Worm (Caenorhabditis elegans) whole organism, L1 larva: ENCODE measurements around the gene ZK105.11.

ENCODE experiments used
- aha-1 ChIP-seq: fragments of 150-350 bp; optimal IDR thresholded peaks from 2 replicates; lab custom pipeline; 2014; ENCODE audit warnings: missing biosample characterization, missing genetic modification characterization
- ama-1 ChIP-seq: fragments of 150-350 bp; optimal IDR thresholded peaks from 2 replicates; lab custom pipeline; 2014
- blmp-1 ChIP-seq: fragments of 150-350 bp; optimal IDR thresholded peaks from 2 replicates; lab custom pipeline; 2014; ENCODE audit warnings: missing biosample characterization, missing genetic modification characterization
- ceh-82 ChIP-seq, 3 experiments: fragments of 150-350 bp in 1 of 3; sonication (generic microtip) in 2 of 3; optimal IDR thresholded peaks; 2 replicates each; lab custom pipeline; 2014 to 2017; ENCODE audit warnings: missing biosample characterization in 3 of 3, missing genetic modification characterization in 3 of 3
- ceh-88 ChIP-seq: fragments of 200-800 bp; sonication (Bioruptor generic); IDR thresholded peaks from 2 replicates; pipeline ENCODE4 v1.3.6; 2022; ENCODE audit warnings: missing genetic modification characterization, missing compliant biosample characterization
- ceh-90 ChIP-seq: sonication (generic microtip); optimal IDR thresholded peaks from 2 replicates; lab custom pipeline; 2016; ENCODE audit warnings: missing genetic modification characterization, missing compliant biosample characterization
- ces-1 ChIP-seq: fragments of 150-350 bp; optimal IDR thresholded peaks from 2 replicates; lab custom pipeline; 2014; ENCODE audit warnings: missing biosample characterization, missing genetic modification reagents, missing genetic modification characterization
- dsc-1 ChIP-seq: sonication (generic microtip); optimal IDR thresholded peaks from 2 replicates; lab custom pipeline; 2016; ENCODE audit warnings: mild to moderate bottlenecking, missing genetic modification characterization, missing compliant biosample characterization
- efl-1 ChIP-seq, 4 experiments: fragments of 150-350 bp; optimal IDR thresholded peaks in 3 of 4; peaks in 1 of 4; 1 replicate in 1 of 4; 2 replicates in 3 of 4; lab custom pipeline; 2014; ENCODE audit warnings: missing biosample characterization in 2 of 4, missing genetic modification characterization in 2 of 4, missing genetic modification reagents in 2 of 4
- efl-3 ChIP-seq: fragments of 200-800 bp; sonication (Bioruptor generic); optimal IDR thresholded peaks from 2 replicates; lab custom pipeline; 2018; ENCODE audit warnings: mild to moderate bottlenecking, missing genetic modification characterization, missing compliant biosample characterization
- egl-13 ChIP-seq: sonication (generic microtip); optimal IDR thresholded peaks from 2 replicates; lab custom pipeline; 2016; ENCODE audit warnings: missing genotype, missing genetic modification reagents, missing genetic modification characterization, missing compliant biosample characterization
- egl-27 ChIP-seq, 2 experiments: fragments of 150-350 bp in 1 of 2; sonication (generic microtip); optimal IDR thresholded peaks; 3 replicates each; lab custom pipeline; 2017 to 2018; ENCODE audit warnings: missing biosample characterization in 2 of 2, missing genetic modification characterization in 2 of 2, missing genetic modification reagents in 2 of 2
- elt-3 ChIP-seq, 6 experiments: fragments of 150-350 bp in 1 of 6; sonication (generic microtip); optimal IDR thresholded peaks; 2 replicates each; lab custom pipeline; 2017 to 2018; ENCODE audit warnings: missing biosample characterization in 6 of 6, missing genetic modification characterization in 6 of 6, inconsistent platforms in 1 of 6
- fkh-10 ChIP-seq: sonication (generic microtip); optimal IDR thresholded peaks from 2 replicates; lab custom pipeline; 2017; ENCODE audit warnings: missing biosample characterization, missing genetic modification reagents, missing genetic modification characterization
- fos-1 ChIP-seq: fragments of 150-350 bp; optimal IDR thresholded peaks from 2 replicates; lab custom pipeline; 2014; ENCODE audit warnings: missing biosample characterization, missing genetic modification characterization
- grh-1 ChIP-seq: fragments of 200-800 bp; sonication (Bioruptor generic); IDR thresholded peaks from 2 replicates; pipeline ENCODE4 v1.3.6; 2022; ENCODE audit warnings: missing genetic modification reagents, missing genetic modification characterization, missing compliant biosample characterization
- irx-1 ChIP-seq: sonication (generic microtip); optimal IDR thresholded peaks from 2 replicates; lab custom pipeline; 2016; ENCODE audit warnings: missing genetic modification characterization, missing compliant biosample characterization
- jun-1 ChIP-seq: fragments of 150-350 bp; optimal IDR thresholded peaks from 2 replicates; lab custom pipeline; 2014; ENCODE audit warnings: missing biosample characterization, missing genetic modification reagents, missing genetic modification characterization
- lin-13 ChIP-seq: fragments of 150-350 bp; optimal IDR thresholded peaks from 2 replicates; lab custom pipeline; 2014; ENCODE audit warnings: missing biosample characterization, missing genetic modification reagents, missing genetic modification characterization
- lin-15B ChIP-seq: fragments of 150-350 bp; sonication (generic microtip); optimal IDR thresholded peaks from 3 replicates; lab custom pipeline; 2014; ENCODE audit warnings: missing biosample characterization, missing genetic modification characterization
- lin-35 ChIP-seq, 2 experiments: fragments of 150-350 bp; optimal IDR thresholded peaks; 2 replicates each; lab custom pipeline; 2014; ENCODE audit warnings: missing biosample characterization in 2 of 2, missing genetic modification characterization in 2 of 2, missing genetic modification reagents in 2 of 2
- lin-39 ChIP-seq: fragments of 150-350 bp; optimal IDR thresholded peaks from 2 replicates; lab custom pipeline; 2014; ENCODE audit warnings: missing biosample characterization, missing genetic modification reagents, missing genetic modification characterization
- lir-3 ChIP-seq: sonication (generic microtip); optimal IDR thresholded peaks from 2 replicates; lab custom pipeline; 2016; ENCODE audit warnings: mild to moderate bottlenecking, missing genetic modification characterization, moderate library complexity, missing compliant biosample characterization; ENCODE audit not compliant: poor library complexity
- mab-9 ChIP-seq: fragments of 200-800 bp; sonication (Bioruptor generic); IDR thresholded peaks from 2 replicates; pipeline ENCODE4 v1.3.6; 2022; ENCODE audit warnings: missing genetic modification reagents, missing genetic modification characterization, missing compliant biosample characterization
- mep-1 ChIP-seq: fragments of 150-350 bp; optimal IDR thresholded peaks from 2 replicates; lab custom pipeline; 2014; ENCODE audit warnings: missing biosample characterization, missing genetic modification characterization
- nhr-19 ChIP-seq: fragments of 200-800 bp; sonication (Bioruptor generic); conservative IDR thresholded peaks from 2 replicates; pipeline ENCODE4 v1.3.6; 2022; ENCODE audit warnings: missing genetic modification characterization, missing compliant biosample characterization
- nhr-20 ChIP-seq: sonication (generic microtip); optimal IDR thresholded peaks from 2 replicates; lab custom pipeline; 2016; ENCODE audit warnings: mild to moderate bottlenecking, missing genetic modification characterization, missing compliant biosample characterization
- nhr-237 ChIP-seq: fragments of 150-350 bp; optimal IDR thresholded peaks from 2 replicates; lab custom pipeline; 2014; ENCODE audit warnings: missing biosample characterization, missing genetic modification characterization
- nhr-28 ChIP-seq: fragments of 150-350 bp; optimal IDR thresholded peaks from 2 replicates; lab custom pipeline; 2014; ENCODE audit warnings: missing biosample characterization, missing genetic modification characterization
- nhr-47 ChIP-seq: sonication (generic microtip); optimal IDR thresholded peaks from 2 replicates; lab custom pipeline; 2016; ENCODE audit warnings: mild to moderate bottlenecking, missing genetic modification characterization, moderate library complexity, missing compliant biosample characterization
- nhr-76 ChIP-seq: sonication (generic microtip); optimal IDR thresholded peaks from 2 replicates; lab custom pipeline; 2017; ENCODE audit warnings: missing biosample characterization, missing genetic modification characterization
- nhr-84 ChIP-seq: sonication (generic microtip); optimal IDR thresholded peaks from 2 replicates; lab custom pipeline; 2017; ENCODE audit warnings: missing biosample characterization, missing genetic modification characterization
- nhr-85 ChIP-seq: sonication (generic microtip); peaks from one replicate; lab custom pipeline; 2016; ENCODE audit warnings: missing genetic modification characterization, inconsistent platforms, missing compliant biosample characterization
- nhr-90 ChIP-seq: sonication (generic microtip); optimal IDR thresholded peaks from 2 replicates; lab custom pipeline; 2016; ENCODE audit warnings: mild to moderate bottlenecking, missing genetic modification characterization, missing compliant biosample characterization; ENCODE audit not compliant: poor library complexity
- pag-3 ChIP-seq: sonication (generic microtip); optimal IDR thresholded peaks from 2 replicates; lab custom pipeline; 2017; ENCODE audit warnings: missing genetic modification characterization, mild to moderate bottlenecking, missing compliant biosample characterization, antibody characterized with exemption, borderline replicate concordance; ENCODE audit not compliant: insufficient read depth
- pqm-1 ChIP-seq: sonication (generic microtip); optimal IDR thresholded peaks from 3 replicates; lab custom pipeline; 2017; ENCODE audit warnings: missing biosample characterization, missing genetic modification characterization
- rnt-1 ChIP-seq: sonication (generic microtip); optimal IDR thresholded peaks from 2 replicates; lab custom pipeline; 2016; ENCODE audit warnings: mild to moderate bottlenecking, missing genetic modification characterization, moderate library complexity, missing compliant biosample characterization
- sptf-1 ChIP-seq: fragments of 150-350 bp; optimal IDR thresholded peaks from 2 replicates; lab custom pipeline; 2014; ENCODE audit warnings: missing biosample characterization, missing genetic modification characterization
- swsn-7 ChIP-seq: sonication (generic microtip); optimal IDR thresholded peaks from 2 replicates; lab custom pipeline; 2016; ENCODE audit warnings: missing genetic modification characterization, missing compliant biosample characterization
- tlp-1 ChIP-seq: fragments of 150-350 bp; optimal IDR thresholded peaks from 2 replicates; lab custom pipeline; 2014; ENCODE audit warnings: missing biosample characterization, missing genetic modification characterization
- unc-130 ChIP-seq: fragments of 150-350 bp; optimal IDR thresholded peaks from 2 replicates; lab custom pipeline; 2017; ENCODE audit warnings: missing biosample characterization, missing genetic modification characterization, inconsistent platforms
- unc-62 ChIP-seq: fragments of 150-350 bp; optimal IDR thresholded peaks from 2 replicates; lab custom pipeline; 2014; ENCODE audit warnings: missing biosample characterization, missing genetic modification reagents, missing genetic modification characterization
- unc-86 ChIP-seq: sonication (generic microtip); optimal IDR thresholded peaks from 2 replicates; lab custom pipeline; 2016; ENCODE audit warnings: missing genetic modification characterization, missing compliant biosample characterization
- xbp-1 ChIP-seq: sonication (generic microtip); optimal IDR thresholded peaks from 2 replicates; lab custom pipeline; 2016; ENCODE audit warnings: missing genetic modification characterization, missing compliant biosample characterization
- zip-4 ChIP-seq: fragments of 200-800 bp; sonication (Bioruptor generic); optimal IDR thresholded peaks from 2 replicates; lab custom pipeline; 2018; ENCODE audit warnings: mild to moderate bottlenecking, missing genetic modification characterization, moderate library complexity, missing compliant biosample characterization
- ztf-4 ChIP-seq: fragments of 150-350 bp; optimal IDR thresholded peaks from 2 replicates; lab custom pipeline; 2014; ENCODE audit warnings: missing biosample characterization, missing genetic modification characterization

ZK105.11 gene

DNA sequence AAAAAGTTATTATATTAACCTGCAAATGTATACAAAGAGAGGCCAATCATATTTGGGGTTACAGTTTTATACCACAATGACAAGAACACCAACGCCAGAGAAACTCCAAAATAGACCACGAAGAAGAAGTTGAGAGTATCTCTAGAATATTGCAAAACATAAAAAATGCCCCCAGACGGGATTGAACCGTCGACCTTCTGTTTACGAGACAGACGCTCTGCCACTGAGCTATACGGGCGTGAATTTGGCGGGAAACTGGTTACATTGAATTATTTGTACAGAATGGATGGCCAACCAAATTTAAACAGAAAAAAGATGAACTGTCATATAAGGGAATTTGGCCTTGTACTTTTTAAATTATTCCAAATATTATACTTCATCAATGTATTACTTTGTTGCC, 22.1 kb upstream of the ZK105.11 start (continued):
- TF ChIP-seq nhr-90 (tag; lab: Kevin White, UChicago) (peak; percentile 66), ama-1 (lab: Kevin White, UChicago) (peak; percentile 62), efl-1 (optimal IDR thresholded peaks at IDR 0.05; lab: Kevin White, UChicago) (peak; percentile 38 to 52), efl-1 (GFP tag; optimal IDR thresholded peaks at IDR 0.05 in 1 of 2; lab: Kevin White, UChicago) (peak; percentile 47 to 93), rnt-1 (tag; lab: Kevin White, UChicago) (peak; percentile 19), unc-86 (tag; lab: Kevin White, UChicago) (peak; percentile 21), dsc-1 (peak; percentile 53), fkh-10 (GFP tag; lab: Kevin White, UChicago) (no peak), xbp-1 (tag; lab: Kevin White, UChicago) (peak; percentile 32), mep-1 (tag; lab: Kevin White, UChicago) (peak; percentile 44), nhr-76 (no peak), ces-1 (GFP tag; lab: Kevin White, UChicago) (no peak), ceh-88 (GFP tag; lab: Robert Waterston, UW) (peak; percentile 38; the same call in 1 of the 2 replicates), zip-4 (no peak), fos-1 (tag; lab: Kevin White, UChicago) (peak; percentile 50), nhr-237 (tag; lab: Kevin White, UChicago) (no peak), lin-13 (GFP tag; lab: Kevin White, UChicago) (peak; percentile 42), ztf-4 (tag; lab: Kevin White, UChicago) (peak; percentile 73), nhr-19 (GFP tag; lab: Robert Waterston, UW) (peak; percentile 49), nhr-47 (peak; percentile 59), swsn-7 (tag; lab: Kevin White, UChicago) (peak; percentile 56), tlp-1 (tag; lab: Kevin White, UChicago) (no peak), irx-1 (peak; percentile 14), blmp-1 (tag; lab: Kevin White, UChicago) (peak; percentile 32), unc-130 (peak; percentile 13)

DNA sequence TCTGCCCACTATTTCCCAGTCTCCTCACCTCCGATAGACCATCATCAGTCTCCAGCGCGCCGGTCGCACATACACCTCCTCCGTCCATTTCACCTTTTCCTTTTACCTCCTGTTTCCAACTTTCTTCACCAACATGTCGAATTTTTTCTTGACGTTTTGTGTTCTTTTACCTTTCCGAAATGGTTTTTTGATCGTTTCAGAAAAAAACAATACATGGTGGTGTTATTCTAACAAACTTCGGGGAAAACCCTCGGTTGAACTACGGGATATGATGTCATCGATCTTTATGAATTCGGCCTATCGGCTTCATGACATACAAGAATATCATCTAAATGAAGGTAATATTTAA, 20.2 kb upstream of the ZK105.11 start, which contains the start of gene Y97E10C.1:
Gene Y97E10C.1 (plus strand): TSS at position 201 of the 349 bp plus-strand sequence.
- TF ChIP-seq efl-1 (optimal IDR thresholded peaks at IDR 0.05; lab: Kevin White, UChicago) (no peak), efl-1 (GFP tag; optimal IDR thresholded peaks at IDR 0.05 in 1 of 2; lab: Kevin White, UChicago) (peak in 1 of 2 experiments; percentile 37), elt-3 (tag; optimal IDR thresholded peaks at IDR 0.05; lab: Kevin White, UChicago) (peak in 1 of 6 experiments; percentile 18), grh-1 (GFP tag; lab: Robert Waterston, UW) (no peak; the same call in 1 of the 2 replicates), mab-9 (no peak), egl-27 (tag; optimal IDR thresholded peaks at IDR 0.05; lab: Kevin White, UChicago) (no peak), blmp-1 (tag; lab: Kevin White, UChicago) (peak; percentile 79), nhr-85 (tag; lab: Kevin White, UChicago) (peak; percentile 87)

DNA sequence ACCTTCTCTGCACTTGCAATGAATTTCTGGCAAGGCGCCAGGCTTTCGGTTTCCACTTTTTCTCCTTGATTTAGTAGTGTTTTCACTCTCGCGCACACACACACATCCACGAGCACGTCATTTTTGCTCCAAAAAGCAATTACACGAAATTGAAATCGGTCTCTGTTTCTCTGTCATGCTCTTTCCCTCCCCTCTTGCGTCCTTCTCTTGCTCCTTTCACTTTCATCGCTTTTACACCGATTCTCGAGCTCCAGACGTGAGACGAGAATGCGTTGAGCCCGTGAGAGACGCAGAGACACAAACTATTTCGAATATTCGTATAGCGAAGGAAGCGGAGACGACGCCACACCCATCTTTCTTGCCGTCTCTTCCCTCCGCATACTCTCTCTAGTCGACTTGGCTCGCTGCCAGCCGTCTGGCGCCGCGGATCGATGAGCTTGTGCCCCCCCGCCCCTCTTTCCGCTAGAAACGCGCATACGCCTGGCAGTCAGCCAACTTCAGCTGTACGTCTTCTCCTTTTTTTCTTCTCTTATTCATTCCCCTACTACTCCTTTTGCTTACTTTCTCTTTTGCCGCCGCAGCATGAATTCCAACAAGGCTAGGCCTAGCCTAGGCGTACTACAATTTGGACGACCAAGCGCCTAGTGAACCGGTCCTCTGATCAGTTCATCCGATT, 19.7 kb upstream of the ZK105.11 start:
- TF ChIP-seq nhr-28 (tag; lab: Kevin White, UChicago) (no peak), efl-3 (GFP tag; lab: Kevin White, UChicago) (no peak), lin-15B (tag; lab: Kevin White, UChicago) (no peak), lin-13 (GFP tag; lab: Kevin White, UChicago) (peak; percentile 43), nhr-20 (tag; lab: Kevin White, UChicago) (peak; percentile 75), unc-62 (GFP tag; lab: Kevin White, UChicago) (no peak), sptf-1 (tag; lab: Kevin White, UChicago) (no peak), pqm-1 (tag; lab: Kevin White, UChicago) (no peak), lir-3 (tag; lab: Kevin White, UChicago) (no peak), egl-27 (tag; optimal IDR thresholded peaks at IDR 0.05; lab: Kevin White, UChicago) (peak in 1 of 2 experiments; percentile 89), tlp-1 (tag; lab: Kevin White, UChicago) (no peak), pag-3 (tag; lab: Kevin White, UChicago) (no peak), zip-4 (peak; percentile 52), aha-1 (tag; lab: Kevin White, UChicago) (no peak), nhr-76 (no peak), egl-13 (tag; lab: Kevin White, UChicago) (peak; percentile 96), blmp-1 (tag; lab: Kevin White, UChicago) (peak; percentile 98), mab-9 (no peak), dsc-1 (peak; percentile 86), lin-35 (GFP tag; optimal IDR thresholded peaks at IDR 0.05; lab: Kevin White, UChicago) (peak in 1 of 2 experiments; percentile 67), nhr-84 (tag; lab: Kevin White, UChicago) (no peak), nhr-237 (tag; lab: Kevin White, UChicago) (no peak), ceh-82 (tag; optimal IDR thresholded peaks at IDR 0.05; lab: Kevin White, UChicago) (peak; percentile 29 to 81 (median 41)), lin-39 (tag; lab: Kevin White, UChicago) (peak; percentile 24), ceh-90 (tag; lab: Kevin White, UChicago) (no peak), jun-1 (tag; lab: Kevin White, UChicago) (peak; percentile 82), grh-1 (GFP tag; lab: Robert Waterston, UW) (peak; percentile 18; the same call in 1 of the 2 replicates)
